Worm (Caenorhabditis elegans) whole organism, young adult: ENCODE measurements around the gene M163.8.
"Not testable (repeated sequence)": the region's sequence is repeated elsewhere in the genome, so short reads cannot be mapped to it uniquely, and the experiment has no call there.

Experiments
- B0035.1 ChIP-seq: sonication (generic microtip); optimal IDR thresholded peaks from 2 replicates; lab custom pipeline; 2016; ENCODE audit warnings: missing genetic modification characterization, mild to moderate bottlenecking, missing compliant biosample characterization, missing genotype, missing genetic modification reagents
- B0261.1 ChIP-seq: sonication (generic microtip); optimal IDR thresholded peaks from 2 replicates; lab custom pipeline; 2016; ENCODE audit warnings: mild to moderate bottlenecking, missing genetic modification characterization, moderate library complexity, missing compliant biosample characterization
- B0336.3 ChIP-seq: fragments of 200-800 bp; sonication (Bioruptor generic); IDR thresholded peaks from 2 replicates; pipeline ENCODE4 v1.3.6; 2022; ENCODE audit warnings: missing genetic modification characterization, missing compliant biosample characterization
- C17E4.6 ChIP-seq: fragments of 200-800 bp; sonication (Bioruptor generic); IDR thresholded peaks from 2 replicates; pipeline ENCODE4 v1.3.6; 2022; ENCODE audit warnings: missing genetic modification reagents, missing genetic modification characterization, missing compliant biosample characterization
- F10E7.11 ChIP-seq: sonication (generic microtip); optimal IDR thresholded peaks from 2 replicates; lab custom pipeline; 2017; ENCODE audit warnings: mild to moderate bottlenecking, missing genetic modification characterization, moderate library complexity, missing compliant biosample characterization
- F22D6.2 ChIP-seq: sonication (generic microtip); optimal IDR thresholded peaks from 2 replicates; lab custom pipeline; 2016; ENCODE audit warnings: mild to moderate bottlenecking, missing genetic modification characterization, missing compliant biosample characterization
- F23B12.7 ChIP-seq: sonication (generic microtip); optimal IDR thresholded peaks from 2 replicates; lab custom pipeline; 2017; ENCODE audit warnings: missing genetic modification characterization, mild to moderate bottlenecking, missing compliant biosample characterization, antibody characterized with exemption, moderate library complexity; ENCODE audit not compliant: insufficient read depth
- F39B2.1 ChIP-seq: fragments of 200-800 bp; sonication (Bioruptor generic); IDR thresholded peaks from 2 replicates; pipeline ENCODE4 v1.3.6; 2022; ENCODE audit warnings: missing genetic modification reagents, missing genetic modification characterization, missing compliant biosample characterization
- F52B5.7 ChIP-seq: sonication (generic microtip); optimal IDR thresholded peaks from 2 replicates; lab custom pipeline; 2016; ENCODE audit warnings: mild to moderate bottlenecking, missing genetic modification characterization, missing compliant biosample characterization
- F57A8.1 ChIP-seq: fragments of 200-800 bp; sonication (Bioruptor generic); optimal IDR thresholded peaks from 2 replicates; lab custom pipeline; 2018; ENCODE audit warnings: mild to moderate bottlenecking, missing genetic modification characterization, moderate library complexity, missing compliant biosample characterization
- T26A5.8 ChIP-seq: sonication (generic microtip); optimal IDR thresholded peaks from 2 replicates; lab custom pipeline; 2016; ENCODE audit warnings: missing genetic modification characterization, missing compliant biosample characterization
- Y56A3A.18 ChIP-seq: fragments of 200-800 bp; sonication (Bioruptor generic); IDR thresholded peaks from 2 replicates; pipeline ENCODE4 v1.3.6; 2022; ENCODE audit warnings: missing genetic modification reagents, missing genetic modification characterization, missing compliant biosample characterization
- Y95B8A.8 ChIP-seq: fragments of 200-800 bp; sonication (Bioruptor generic); IDR thresholded peaks from 2 replicates; pipeline ENCODE4 v1.3.6; 2022; ENCODE audit warnings: missing genetic modification reagents, missing genetic modification characterization, missing compliant biosample characterization
- ZK185.1 ChIP-seq: sonication (generic microtip); optimal IDR thresholded peaks from 2 replicates; lab custom pipeline; 2016; ENCODE audit warnings: mild to moderate bottlenecking, missing genetic modification characterization, missing compliant biosample characterization; ENCODE audit not compliant: poor library complexity, severe bottlenecking
- akir-1 ChIP-seq: fragments of 200-800 bp; sonication (Bioruptor generic); optimal IDR thresholded peaks from 2 replicates; lab custom pipeline; 2018; ENCODE audit warnings: mild to moderate bottlenecking, missing genetic modification characterization, moderate library complexity, missing compliant biosample characterization
- athp-1 ChIP-seq: sonication (generic microtip); optimal IDR thresholded peaks from 2 replicates; lab custom pipeline; 2017; ENCODE audit warnings: mild to moderate bottlenecking, missing genetic modification characterization, missing compliant biosample characterization
- attf-3 ChIP-seq: fragments of 200-800 bp; sonication (Bioruptor generic); conservative IDR thresholded peaks from 2 replicates; pipeline ENCODE4 v1.3.6; 2022; ENCODE audit warnings: missing genetic modification reagents, missing genetic modification characterization, missing compliant biosample characterization
- attf-6 ChIP-seq: fragments of 200-800 bp; sonication (Bioruptor generic); IDR thresholded peaks from 2 replicates; pipeline ENCODE4 v1.3.6; 2022; ENCODE audit warnings: missing genetic modification reagents, missing genetic modification characterization, missing compliant biosample characterization
- bed-2 ChIP-seq: fragments of 200-800 bp; sonication (Bioruptor generic); IDR thresholded peaks from 2 replicates; pipeline ENCODE4 v1.3.6; 2022; ENCODE audit warnings: missing genetic modification reagents, missing genetic modification characterization, missing compliant biosample characterization
- ceh-58 ChIP-seq: fragments of 200-800 bp; sonication (Bioruptor generic); IDR thresholded peaks from 2 replicates; pipeline ENCODE4 v1.3.6; 2022; ENCODE audit warnings: missing genetic modification characterization, missing compliant biosample characterization
- die-1 ChIP-seq: sonication (generic microtip); optimal IDR thresholded peaks from 2 replicates; lab custom pipeline; 2016; ENCODE audit warnings: missing genotype, mild to moderate bottlenecking, missing genetic modification characterization, missing compliant biosample characterization
- dox-1 ChIP-seq: fragments of 200-800 bp; sonication (Bioruptor generic); IDR thresholded peaks from 2 replicates; pipeline ENCODE4 v1.3.6; 2022; ENCODE audit warnings: missing genetic modification reagents, missing genetic modification characterization, missing compliant biosample characterization
- dpl-1 ChIP-seq: fragments of 150-350 bp; optimal IDR thresholded peaks from 2 replicates; lab custom pipeline; 2014; ENCODE audit warnings: missing biosample characterization, missing genetic modification reagents, missing genetic modification characterization
- egl-44 ChIP-seq: fragments of 200-800 bp; sonication (Bioruptor generic); IDR thresholded peaks from 2 replicates; pipeline ENCODE4 v1.3.6; 2022; ENCODE audit warnings: missing genetic modification reagents, missing genetic modification characterization, missing compliant biosample characterization
- egrh-3 ChIP-seq: fragments of 200-800 bp; sonication (Bioruptor generic); IDR thresholded peaks from 2 replicates; pipeline ENCODE4 v1.3.6; 2022; ENCODE audit warnings: missing genetic modification reagents, missing genetic modification characterization, missing compliant biosample characterization
- fkh-3 ChIP-seq: sonication (generic microtip); optimal IDR thresholded peaks from 2 replicates; lab custom pipeline; 2016; ENCODE audit warnings: mild to moderate bottlenecking, missing genetic modification characterization, missing compliant biosample characterization
- him-1 ChIP-seq: sonication (generic microtip); optimal IDR thresholded peaks from 2 replicates; lab custom pipeline; 2016; ENCODE audit warnings: missing genotype, missing genetic modification reagents, missing genetic modification characterization, missing compliant biosample characterization
- hsf-1 ChIP-seq: fragments of 200-800 bp; sonication (Bioruptor generic); IDR thresholded peaks from 2 replicates; pipeline ENCODE4 v1.3.6; 2022; ENCODE audit warnings: missing genetic modification reagents, missing genetic modification characterization, missing compliant biosample characterization
- let-526 ChIP-seq: fragments of 200-800 bp; sonication (Bioruptor generic); IDR thresholded peaks from 2 replicates; pipeline ENCODE4 v1.3.6; 2022; ENCODE audit warnings: missing genetic modification reagents, missing genetic modification characterization, missing compliant biosample characterization
- let-607 ChIP-seq, 2 experiments: fragments of 200-800 bp in 1 of 2; sonication (Bioruptor generic) in 1 of 2; sonication (generic microtip) in 1 of 2; optimal IDR thresholded peaks; 2 replicates each; lab custom pipeline; 2016 to 2018; ENCODE audit warnings: mild to moderate bottlenecking in 2 of 2, missing compliant biosample characterization in 2 of 2, missing genetic modification characterization in 2 of 2, moderate library complexity in 2 of 2, missing genotype in 1 of 2
- lin-54 ChIP-seq: fragments of 200-800 bp; sonication (Bioruptor generic); optimal IDR thresholded peaks from 2 replicates; lab custom pipeline; 2018; ENCODE audit warnings: mild to moderate bottlenecking, missing genetic modification characterization, missing compliant biosample characterization
- lir-1 ChIP-seq: fragments of 200-800 bp; sonication (Bioruptor generic); conservative IDR thresholded peaks from 2 replicates; pipeline ENCODE4 v1.3.6; 2022; ENCODE audit warnings: missing genetic modification reagents, missing genetic modification characterization, missing compliant biosample characterization
- lsl-1 ChIP-seq: fragments of 200-800 bp; sonication (Bioruptor generic); optimal IDR thresholded peaks from 2 replicates; lab custom pipeline; 2018; ENCODE audit warnings: mild to moderate bottlenecking, missing genetic modification characterization, moderate library complexity, missing compliant biosample characterization
- lsy-27 ChIP-seq: sonication (generic microtip); optimal IDR thresholded peaks from 2 replicates; lab custom pipeline; 2017; ENCODE audit warnings: missing genetic modification characterization, mild to moderate bottlenecking, missing compliant biosample characterization, antibody characterized with exemption, missing genotype, borderline replicate concordance; ENCODE audit not compliant: insufficient read depth
- madf-10 ChIP-seq: sonication (generic microtip); optimal IDR thresholded peaks from 2 replicates; lab custom pipeline; 2016; ENCODE audit warnings: mild to moderate bottlenecking, missing genetic modification characterization, missing compliant biosample characterization
- nhr-27 ChIP-seq: fragments of 200-800 bp; sonication (Bioruptor generic); optimal IDR thresholded peaks from 2 replicates; lab custom pipeline; 2018; ENCODE audit warnings: mild to moderate bottlenecking, missing genetic modification characterization, moderate library complexity, missing compliant biosample characterization
- pbrm-1 ChIP-seq: fragments of 200-800 bp; sonication (Bioruptor generic); IDR thresholded peaks from 2 replicates; pipeline ENCODE4 v1.3.6; 2022; ENCODE audit warnings: missing genetic modification reagents, missing genetic modification characterization, missing compliant biosample characterization
- pha-4 ChIP-seq: fragments of 150-350 bp; sonication (generic microtip); optimal IDR thresholded peaks from 2 replicates; lab custom pipeline; 2014; ENCODE audit warnings: missing biosample characterization, missing genetic modification reagents, missing genetic modification characterization
- sea-2 ChIP-seq: fragments of 200-800 bp; sonication (Bioruptor generic); IDR thresholded peaks from 2 replicates; pipeline ENCODE4 v1.3.6; 2022; ENCODE audit warnings: missing genetic modification characterization, missing compliant biosample characterization
- snpc-1.3 ChIP-seq: sonication (generic microtip); optimal IDR thresholded peaks from 2 replicates; lab custom pipeline; 2017; ENCODE audit warnings: missing genetic modification characterization, mild to moderate bottlenecking, missing compliant biosample characterization, antibody characterized with exemption, moderate library complexity, missing genotype, missing genetic modification reagents; ENCODE audit not compliant: insufficient read depth
- tbp1 ChIP-seq: fragments of 200-800 bp; sonication (Bioruptor generic); optimal IDR thresholded peaks from 2 replicates; lab custom pipeline; 2018; ENCODE audit warnings: mild to moderate bottlenecking, missing genetic modification characterization, missing compliant biosample characterization
- zim-3 ChIP-seq: sonication (generic microtip); optimal IDR thresholded peaks from 2 replicates; lab custom pipeline; 2017; ENCODE audit warnings: mild to moderate bottlenecking, missing genetic modification characterization, moderate library complexity, missing compliant biosample characterization

M163.8 gene

DNA sequence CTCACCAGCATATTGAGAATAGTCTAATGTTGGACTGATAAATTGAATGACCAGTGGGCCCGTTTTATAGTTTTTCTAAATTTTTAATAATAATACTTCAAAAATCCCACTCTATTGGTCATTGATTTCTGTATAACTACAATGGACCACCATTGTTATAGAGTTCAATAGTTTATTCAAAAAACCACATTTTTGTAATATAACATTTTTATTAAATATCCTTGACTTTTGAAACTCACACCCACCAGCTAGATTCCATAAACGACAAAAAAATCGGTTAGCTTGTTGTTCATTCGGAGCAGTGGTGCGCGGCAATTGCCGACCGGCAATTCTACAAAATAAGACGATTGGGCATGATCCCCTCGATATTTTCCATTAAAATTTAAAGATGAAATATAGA, 42.6 kb downstream of the M163.8 start, which contains the start of gene nspc-18 (continued):
- no peak for TF ChIP-seq let-607 (tag; optimal IDR thresholded peaks at IDR 0.05; lab: Kevin White, UChicago)
- TF ChIP-seq attf-6, result no peak
- TF ChIP-seq pha-4 (tag; lab: Kevin White, UChicago), result no peak
- no peak for TF ChIP-seq lsl-1 (GFP tag; lab: Kevin White, UChicago)
- TF ChIP-seq hsf-1 (GFP tag; lab: Robert Waterston, UW), result no peak

DNA sequence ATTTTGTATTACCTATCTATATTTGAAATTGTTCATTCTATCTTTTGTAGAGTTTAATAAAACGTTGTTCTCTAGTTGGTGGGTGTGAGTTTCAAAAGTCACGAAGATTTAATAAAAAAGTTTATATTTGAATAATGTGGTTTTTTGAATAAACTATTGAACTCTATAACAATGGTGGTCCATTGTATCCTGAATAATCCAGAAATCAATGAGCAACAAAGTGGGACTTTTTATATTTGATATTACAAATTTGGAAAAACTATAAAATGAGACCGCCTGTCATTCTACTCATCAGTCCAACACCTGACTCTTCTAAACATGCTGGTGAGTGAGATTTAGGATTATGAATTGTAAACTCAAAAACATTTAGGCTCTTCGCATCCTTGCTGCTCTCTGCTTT, 43.5 kb downstream of the M163.8 start, which contains the start of gene nspc-19:
TSS of gene nspc-19 (plus strand) at position 301 of the 400 bp plus-strand sequence.
- TF ChIP-seq F23B12.7 (tag; lab: Kevin White, UChicago); B0035.1; let-607 (tag; optimal IDR thresholded peaks at IDR 0.05; lab: Kevin White, UChicago): not testable (repeated sequence)

DNA sequence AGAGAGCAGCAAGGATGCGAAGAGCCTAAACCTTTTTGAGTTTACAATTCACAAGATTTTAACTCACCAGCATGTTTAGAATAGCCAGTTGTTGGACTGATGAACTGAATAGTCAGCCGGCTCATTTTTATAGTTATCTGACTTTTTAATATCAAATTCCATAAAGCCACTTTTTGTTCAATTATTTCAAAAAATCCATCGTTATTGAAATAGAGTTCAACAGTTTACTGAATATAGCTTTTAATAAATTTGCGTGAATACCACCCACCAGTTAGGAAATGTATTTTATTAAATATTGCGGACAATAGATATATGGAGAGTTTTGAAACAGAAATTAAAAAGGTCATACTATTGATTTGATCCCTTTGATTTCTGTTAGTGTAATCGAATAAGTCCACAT, 45.2 kb downstream of the M163.8 start, which contains the start of gene nspc-20:
TSS of gene nspc-20 (minus strand) at position 101 of the 400 bp plus-strand sequence.
- TF ChIP-seq lin-54 (GFP tag; lab: Kevin White, UChicago), result no peak
- TF ChIP-seq athp-1 (tag; lab: Kevin White, UChicago), result no peak
- TF ChIP-seq egl-44 (GFP tag; lab: Robert Waterston, UW), result no peak
- no peak for TF ChIP-seq dpl-1 (GFP tag; lab: Kevin White, UChicago)
- TF ChIP-seq F57A8.1, result no peak
- no peak for TF ChIP-seq die-1 (tag; lab: Kevin White, UChicago)
- no peak for TF ChIP-seq ZK185.1 (tag; lab: Kevin White, UChicago)
- no peak for TF ChIP-seq C17E4.6 (GFP tag; lab: Robert Waterston, UW)
- TF ChIP-seq B0336.3, result no peak
- TF ChIP-seq lsl-1 (GFP tag; lab: Kevin White, UChicago), result no peak
- no peak for TF ChIP-seq zim-3 (tag; lab: Kevin White, UChicago)
- TF ChIP-seq T26A5.8, result no peak
- no peak for TF ChIP-seq Y95B8A.8 (GFP tag; lab: Robert Waterston, UW)
- no peak for TF ChIP-seq dox-1
- TF ChIP-seq F52B5.7 (tag; lab: Kevin White, UChicago), result no peak
- TF ChIP-seq tbp1, result no peak

DNA sequence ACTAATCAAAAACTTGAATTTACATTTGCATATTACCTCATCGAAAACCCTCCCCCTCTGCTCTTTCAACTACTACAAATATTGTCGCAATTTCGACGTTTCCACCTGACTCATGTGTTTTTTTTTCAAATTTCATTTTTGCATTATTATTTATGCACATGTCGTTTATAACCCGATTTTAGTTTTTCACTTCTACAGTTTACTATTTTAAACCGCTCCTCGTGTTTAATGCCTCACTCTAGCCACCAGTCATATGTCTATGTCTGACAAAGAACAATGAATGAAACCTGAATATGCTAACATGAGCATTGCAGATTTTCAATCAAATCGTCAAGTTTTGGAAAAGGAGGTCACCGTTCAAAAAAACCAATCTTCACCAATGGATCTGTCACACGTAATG, 49.2 kb downstream of the M163.8 start, which contains the start of gene T24C2.5:
TSS of gene T24C2.5 (plus strand) at position 301 of the 400 bp plus-strand sequence.
- no peak for TF ChIP-seq him-1
- TF ChIP-seq ceh-58 (GFP tag; lab: Robert Waterston, UW), result no peak
- TF ChIP-seq let-526 (GFP tag; lab: Robert Waterston, UW), result no peak
- no peak for TF ChIP-seq lir-1 (GFP tag; lab: Robert Waterston, UW)
- no peak for TF ChIP-seq F10E7.11
- no peak for TF ChIP-seq F39B2.1 (GFP tag; lab: Robert Waterston, UW)
- TF ChIP-seq nhr-27, result no peak
- TF ChIP-seq F52B5.7 (tag; lab: Kevin White, UChicago), result no peak
- TF ChIP-seq bed-2 (GFP tag; lab: Robert Waterston, UW), result no peak
- TF ChIP-seq attf-3 (GFP tag; lab: Robert Waterston, UW), result no peak
- TF ChIP-seq egrh-3, result no peak
- no peak for TF ChIP-seq T26A5.8
- no peak for TF ChIP-seq B0035.1

DNA sequence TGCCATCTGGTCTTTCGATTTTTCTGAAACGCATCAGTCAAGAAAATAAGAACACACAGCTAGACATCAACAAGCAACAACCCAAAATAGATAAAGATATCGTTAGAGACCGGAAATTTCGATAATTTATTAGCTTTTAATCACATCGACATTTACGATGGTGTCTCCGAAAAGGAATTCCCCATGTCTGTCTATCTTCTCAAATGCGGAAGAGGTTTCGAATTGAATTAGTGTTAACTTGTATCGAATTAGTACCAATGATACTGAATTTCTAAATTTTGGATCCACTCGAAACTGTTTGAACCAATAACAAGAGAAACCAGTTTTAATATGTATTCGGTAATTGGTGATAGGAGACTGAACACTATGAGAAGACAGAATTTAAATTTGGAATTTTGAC, 49.7 kb downstream of the M163.8 start:
- no peak for TF ChIP-seq Y56A3A.18 (GFP tag; lab: Robert Waterston, UW)
- no peak for TF ChIP-seq lsl-1 (GFP tag; lab: Kevin White, UChicago)
- TF ChIP-seq pbrm-1 (GFP tag; lab: Robert Waterston, UW), result no peak
- no peak for TF ChIP-seq C17E4.6 (GFP tag; lab: Robert Waterston, UW)
- TF ChIP-seq sea-2, result no peak
- no peak for TF ChIP-seq F22D6.2 (tag; lab: Kevin White, UChicago)
- TF ChIP-seq B0261.1, result no peak
- no peak for TF ChIP-seq snpc-1.3 (tag; lab: Kevin White, UChicago)
- no peak for TF ChIP-seq fkh-3 (tag; lab: Kevin White, UChicago)
- no peak for TF ChIP-seq lsy-27 (tag; lab: Kevin White, UChicago)
- TF ChIP-seq madf-10 (tag; lab: Kevin White, UChicago), result no peak
- no peak for TF ChIP-seq akir-1 (GFP tag; lab: Kevin White, UChicago)
- no peak for TF ChIP-seq ZK185.1 (tag; lab: Kevin White, UChicago)
